Worm (Caenorhabditis elegans) whole organism, late embryonic: ENCODE results near the gene F35C8.8.

Experiments used
- C08G9.2 ChIP-seq: sonication (generic microtip); optimal IDR thresholded peaks from 2 replicates; lab custom pipeline; 2016; ENCODE audit warnings: mild to moderate bottlenecking, missing genetic modification characterization, moderate library complexity, missing compliant biosample characterization
- C38D4.7 ChIP-seq: fragments of 200-800 bp; sonication (Bioruptor generic); optimal IDR thresholded peaks from 2 replicates; lab custom pipeline; 2018; ENCODE audit warnings: mild to moderate bottlenecking, missing genetic modification characterization, moderate library complexity, missing compliant biosample characterization
- K09A11.1 ChIP-seq: sonication (generic microtip); optimal IDR thresholded peaks from 2 replicates; lab custom pipeline; 2017; ENCODE audit warnings: antibody characterized with exemption, mild to moderate bottlenecking, missing genetic modification characterization, missing compliant biosample characterization; ENCODE audit not compliant: insufficient read depth
- Y22D7AL.16 ChIP-seq: sonication (generic microtip); optimal IDR thresholded peaks from 2 replicates; lab custom pipeline; 2016; ENCODE audit warnings: missing genetic modification characterization, missing compliant biosample characterization
- ahr-1 ChIP-seq: sonication (generic microtip); optimal IDR thresholded peaks from 2 replicates; lab custom pipeline; 2016; ENCODE audit warnings: missing genetic modification characterization, missing compliant biosample characterization
- ceh-18 ChIP-seq: sonication (generic microtip); optimal IDR thresholded peaks from 2 replicates; lab custom pipeline; 2016; ENCODE audit warnings: missing genetic modification characterization, missing compliant biosample characterization
- ceh-19 ChIP-seq: fragments of 200-800 bp; sonication (Bioruptor generic); optimal IDR thresholded peaks from 2 replicates; lab custom pipeline; 2018; ENCODE audit warnings: mild to moderate bottlenecking, missing genetic modification characterization, missing compliant biosample characterization
- ceh-2 ChIP-seq: sonication (generic microtip); optimal IDR thresholded peaks from 2 replicates; lab custom pipeline; 2016; ENCODE audit warnings: missing genotype, missing genetic modification characterization, missing compliant biosample characterization
- ceh-22 ChIP-seq: sonication (generic microtip); optimal IDR thresholded peaks from 2 replicates; lab custom pipeline; 2017; ENCODE audit warnings: missing biosample characterization, missing genetic modification characterization
- ceh-30 ChIP-seq: fragments of 150-350 bp; optimal IDR thresholded peaks from 2 replicates; lab custom pipeline; 2014; ENCODE audit warnings: missing biosample characterization, missing genetic modification characterization
- ceh-31 ChIP-seq: sonication (generic microtip); optimal IDR thresholded peaks from 2 replicates; lab custom pipeline; 2016; ENCODE audit warnings: missing genetic modification characterization, missing compliant biosample characterization
- ceh-34 ChIP-seq: sonication (generic microtip); optimal IDR thresholded peaks from 2 replicates; lab custom pipeline; 2016; ENCODE audit warnings: mild to moderate bottlenecking, missing genetic modification characterization, missing compliant biosample characterization
- ceh-6 ChIP-seq: fragments of 200-800 bp; sonication (Bioruptor generic); optimal IDR thresholded peaks from 2 replicates; lab custom pipeline; 2018; ENCODE audit warnings: mild to moderate bottlenecking, missing genetic modification characterization, missing compliant biosample characterization
- che-1 ChIP-seq: sonication (generic microtip); optimal IDR thresholded peaks from 2 replicates; lab custom pipeline; 2016; ENCODE audit warnings: mild to moderate bottlenecking, missing genetic modification characterization, missing compliant biosample characterization
- dve-1 ChIP-seq: sonication (generic microtip); optimal IDR thresholded peaks from 2 replicates; lab custom pipeline; 2017; ENCODE audit warnings: antibody characterized with exemption, mild to moderate bottlenecking, missing genetic modification characterization, missing compliant biosample characterization
- elt-2 ChIP-seq: sonication (generic microtip); optimal IDR thresholded peaks from 2 replicates; lab custom pipeline; 2016; ENCODE audit warnings: missing genetic modification reagents, missing genetic modification characterization, missing compliant biosample characterization
- eyg-1 ChIP-seq: sonication (generic microtip); optimal IDR thresholded peaks from 2 replicates; lab custom pipeline; 2016; ENCODE audit warnings: missing genotype, missing genetic modification characterization, missing compliant biosample characterization
- fax-1 ChIP-seq: sonication (generic microtip); optimal IDR thresholded peaks from 2 replicates; lab custom pipeline; 2016; ENCODE audit warnings: missing genotype, missing genetic modification characterization, missing compliant biosample characterization
- fkh-6 ChIP-seq: sonication (generic microtip); optimal IDR thresholded peaks from 2 replicates; lab custom pipeline; 2016; ENCODE audit warnings: missing genetic modification characterization, missing compliant biosample characterization
- gmeb-2 ChIP-seq: sonication (generic microtip); optimal IDR thresholded peaks from 2 replicates; lab custom pipeline; 2016; ENCODE audit warnings: missing genetic modification characterization, inconsistent platforms, missing compliant biosample characterization
- hlh-15 ChIP-seq: sonication (generic microtip); optimal IDR thresholded peaks from 2 replicates; lab custom pipeline; 2016; ENCODE audit warnings: missing genetic modification characterization, missing compliant biosample characterization
- lim-6 ChIP-seq: sonication (generic microtip); optimal IDR thresholded peaks from 2 replicates; lab custom pipeline; 2016; ENCODE audit warnings: missing genetic modification characterization, missing compliant biosample characterization
- lin-11 ChIP-seq: fragments of 200-800 bp; sonication (Bioruptor generic); optimal IDR thresholded peaks from 2 replicates; lab custom pipeline; 2018; ENCODE audit warnings: mild to moderate bottlenecking, missing genetic modification characterization, missing compliant biosample characterization
- madf-2 ChIP-seq: sonication (generic microtip); optimal IDR thresholded peaks from 2 replicates; lab custom pipeline; 2017; ENCODE audit warnings: missing genetic modification characterization, missing compliant biosample characterization
- mec-3 ChIP-seq: sonication (generic microtip); optimal IDR thresholded peaks from 2 replicates; lab custom pipeline; 2016; ENCODE audit warnings: borderline replicate concordance, missing genetic modification characterization, missing compliant biosample characterization
- nfya-1 ChIP-seq: sonication (generic microtip); optimal IDR thresholded peaks from 2 replicates; lab custom pipeline; 2017; ENCODE audit warnings: missing genetic modification characterization, mild to moderate bottlenecking, missing compliant biosample characterization, antibody characterized with exemption, moderate library complexity
- nhr-11 ChIP-seq: fragments of 150-350 bp; optimal IDR thresholded peaks from 2 replicates; lab custom pipeline; 2014; ENCODE audit warnings: missing biosample characterization, missing genetic modification characterization
- nhr-232 ChIP-seq: sonication (generic microtip); optimal IDR thresholded peaks from 2 replicates; lab custom pipeline; 2016; ENCODE audit warnings: missing genetic modification characterization, missing compliant biosample characterization
- odd-2 ChIP-seq: sonication (generic microtip); optimal IDR thresholded peaks from 2 replicates; lab custom pipeline; 2017; ENCODE audit warnings: antibody characterized with exemption, mild to moderate bottlenecking, missing genetic modification characterization, missing compliant biosample characterization
- pax-1 ChIP-seq: fragments of 150-350 bp; optimal IDR thresholded peaks from 2 replicates; lab custom pipeline; 2014; ENCODE audit warnings: missing biosample characterization, missing genetic modification characterization
- pha-4 ChIP-seq: fragments of 150-350 bp; optimal IDR thresholded peaks from 2 replicates; lab custom pipeline; 2018; ENCODE audit warnings: missing biosample characterization, missing genetic modification reagents, missing genetic modification characterization
- pqm-1 ChIP-seq: sonication (generic microtip); optimal IDR thresholded peaks from 2 replicates; lab custom pipeline; 2016; ENCODE audit warnings: missing genetic modification characterization, missing compliant biosample characterization
- sox-4 ChIP-seq: sonication (generic microtip); optimal IDR thresholded peaks from 2 replicates; lab custom pipeline; 2017; ENCODE audit warnings: mild to moderate bottlenecking, missing genetic modification characterization, inconsistent platforms, missing compliant biosample characterization
- syd-9 ChIP-seq: sonication (generic microtip); optimal IDR thresholded peaks from 2 replicates; lab custom pipeline; 2016; ENCODE audit warnings: mild to moderate bottlenecking, missing genetic modification characterization, moderate library complexity, missing compliant biosample characterization
- ttx-3 ChIP-seq: sonication (generic microtip); optimal IDR thresholded peaks from 2 replicates; lab custom pipeline; 2016; ENCODE audit warnings: missing genetic modification reagents, missing genetic modification characterization, missing compliant biosample characterization
- ztf-16 ChIP-seq: sonication (generic microtip); optimal IDR thresholded peaks from 2 replicates; lab custom pipeline; 2017; ENCODE audit warnings: missing genetic modification characterization, missing compliant biosample characterization

The F35C8.8 gene

DNA sequence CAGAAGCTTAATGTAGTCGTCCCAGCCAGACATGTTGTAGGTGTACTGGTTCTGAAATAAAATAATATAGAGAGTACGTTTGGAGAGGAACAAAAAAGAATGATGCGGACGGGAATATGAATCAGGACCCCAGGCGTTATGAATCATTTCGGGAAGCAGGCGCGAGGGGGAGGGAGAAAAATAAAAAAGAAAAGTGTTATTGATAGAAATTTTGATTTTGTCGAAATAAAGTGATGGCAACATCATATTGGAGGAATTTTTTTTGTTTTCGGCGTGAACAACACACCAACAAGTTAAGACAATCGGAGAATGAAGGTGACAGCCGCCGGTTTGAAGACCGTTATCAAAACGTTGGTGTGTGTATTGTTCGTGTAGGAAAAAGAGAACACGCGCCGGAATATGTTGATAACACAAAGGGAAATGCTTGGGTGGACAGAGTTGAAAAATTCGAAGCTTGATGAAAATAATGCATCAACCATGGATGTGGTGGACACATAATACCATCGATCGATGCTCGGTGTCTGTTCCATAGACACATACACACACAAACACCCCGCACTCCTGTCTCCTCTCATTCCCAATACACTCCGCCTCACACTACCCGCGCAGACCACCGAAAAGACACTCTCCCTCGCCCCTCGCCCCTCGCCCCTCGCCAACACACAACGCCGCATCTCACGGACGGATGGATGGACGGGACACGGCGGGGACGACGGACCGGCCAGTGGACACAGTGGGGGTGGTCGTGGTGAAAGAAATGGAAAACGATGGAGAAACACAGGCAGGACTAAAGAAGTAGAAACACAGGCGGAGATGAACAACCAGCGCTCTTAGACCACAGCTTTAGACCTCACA is 18.2 kb downstream of the F35C8.8 start, which contains the start of gene pfn-2 (continued):
- TF ChIP-seq syd-9 (tag; lab: Kevin White, UChicago) (no peak), ceh-22 (tag; lab: Kevin White, UChicago) (no peak), ceh-30 (tag; lab: Kevin White, UChicago) (no peak), ttx-3 (tag; lab: Kevin White, UChicago) (no peak), Y22D7AL.16 (tag; lab: Kevin White, UChicago) (no peak), ceh-34 (tag; lab: Kevin White, UChicago) (peak; percentile 68), ceh-2 (peak; percentile 50), C08G9.2 (tag; lab: Kevin White, UChicago) (peak; percentile 52), sox-4 (tag; lab: Kevin White, UChicago) (peak; percentile 20), ceh-19 (peak; percentile 66), gmeb-2 (tag; lab: Kevin White, UChicago) (no peak), ceh-18 (tag; lab: Kevin White, UChicago) (no peak), lin-11 (tag; lab: Kevin White, UChicago) (no peak), ceh-31 (tag; lab: Kevin White, UChicago) (peak; percentile 62), mec-3 (no peak), ceh-6 (GFP tag; lab: Kevin White, UChicago) (peak; percentile 48), eyg-1 (tag; lab: Kevin White, UChicago) (no peak)

DNA sequence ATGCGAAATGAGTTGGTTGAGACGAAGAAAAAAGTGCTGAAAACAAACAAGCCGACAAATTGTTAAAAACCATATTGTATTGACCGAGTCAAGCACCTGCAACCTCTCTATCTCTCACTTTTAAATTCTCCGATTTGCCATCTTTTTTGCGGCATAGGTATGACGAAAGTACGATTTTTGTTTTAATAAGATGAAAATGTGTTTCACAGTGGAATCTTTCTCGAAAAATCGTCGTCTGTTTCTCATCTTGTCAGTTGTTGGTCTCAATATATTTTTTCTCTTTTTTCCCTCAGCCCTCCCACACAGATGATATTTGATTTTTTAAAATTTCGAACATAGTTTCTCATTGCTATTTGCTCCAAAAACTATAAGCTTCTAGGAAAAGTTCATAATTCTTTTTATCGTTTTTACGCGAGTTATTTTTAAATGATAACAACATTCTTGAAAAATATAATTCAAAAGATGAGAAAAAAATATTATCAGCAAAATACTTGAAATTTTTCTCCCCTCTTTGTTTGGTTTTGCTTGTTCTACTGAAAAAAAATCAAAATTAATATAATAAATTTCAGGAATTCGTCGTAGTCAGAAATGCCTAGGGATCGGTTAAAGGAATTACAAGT is 23.8 kb downstream of the F35C8.8 start, which contains the start of gene syx-3:
syx-3 (plus strand) TSS at position 570 of the 620 bp plus-strand sequence.
- TF ChIP-seq lim-6 (tag; lab: Kevin White, UChicago) (no peak), nfya-1 (tag; lab: Kevin White, UChicago) (no peak), ahr-1 (tag; lab: Kevin White, UChicago) (no peak), madf-2 (tag; lab: Kevin White, UChicago) (no peak), pqm-1 (no peak), hlh-15 (tag; lab: Kevin White, UChicago) (no peak), ceh-19 (no peak), ceh-31 (tag; lab: Kevin White, UChicago) (no peak), mec-3 (no peak), Y22D7AL.16 (tag; lab: Kevin White, UChicago) (no peak), pax-1 (tag; lab: Kevin White, UChicago) (no peak), K09A11.1 (tag; lab: Kevin White, UChicago) (no peak), nhr-11 (tag; lab: Kevin White, UChicago) (no peak), pha-4 (tag; lab: Kevin White, UChicago) (no peak)

ce11 chrX:5347856-5348255 is 24.6 kb downstream of the F35C8.8 start:
- no peak for TF ChIP-seq nfya-1 (tag; lab: Kevin White, UChicago)
- TF ChIP-seq lin-11 (tag; lab: Kevin White, UChicago) = no peak
- TF ChIP-seq odd-2 (tag; lab: Kevin White, UChicago) = no peak
- TF ChIP-seq nhr-11 (tag; lab: Kevin White, UChicago) = no peak
- no peak for TF ChIP-seq ceh-34 (tag; lab: Kevin White, UChicago)
- no peak for TF ChIP-seq fax-1
- TF ChIP-seq lim-6 (tag; lab: Kevin White, UChicago) = no peak
- TF ChIP-seq dve-1 (tag; lab: Kevin White, UChicago) = no peak
- no peak for TF ChIP-seq C38D4.7 (GFP tag; lab: Kevin White, UChicago)
- no peak for TF ChIP-seq ceh-30 (tag; lab: Kevin White, UChicago)
- TF ChIP-seq pax-1 (tag; lab: Kevin White, UChicago) = no peak
- no peak for TF ChIP-seq che-1 (tag; lab: Kevin White, UChicago)
- no peak for TF ChIP-seq ztf-16
- TF ChIP-seq elt-2 (tag; lab: Kevin White, UChicago) = no peak
- TF ChIP-seq nhr-232 (tag; lab: Kevin White, UChicago) = no peak
- TF ChIP-seq fkh-6 = no peak
- no peak for TF ChIP-seq pqm-1
